Fruit fly (Drosophila melanogaster) whole organism, embryonic: ENCODE data around the gene Sdic2.

Experiments used
- Awh ChIP-seq: fragments of 200-800 bp; sonication (Bioruptor generic); IDR thresholded peaks from 2 replicates; pipeline ENCODE4, ENCODE4 v1.3.6; 2022; ENCODE audit warnings: missing biosample characterization, missing genetic modification characterization
- Bgb ChIP-seq: fragments of 200-800 bp; sonication (Bioruptor generic); IDR thresholded peaks from 2 replicates; pipeline ENCODE4 v1.3.6; 2022; ENCODE audit warnings: missing biosample characterization, missing genetic modification characterization; ENCODE audit not compliant: partially characterized antibody
- CG10654 ChIP-seq: fragments of 200-800 bp; sonication (Bioruptor generic); optimal IDR thresholded peaks from 2 replicates; lab custom pipeline; 2016; ENCODE audit warnings: missing biosample characterization, missing genetic modification characterization
- CG11093 ChIP-seq: fragments of 200-800 bp; sonication (Bioruptor generic); IDR thresholded peaks from 3 replicates; pipeline ENCODE4 v1.3.6; 2022; ENCODE audit warnings: missing biosample characterization, missing genetic modification characterization
- CG12659 ChIP-seq: fragments of 200-800 bp; sonication (Bioruptor generic); optimal IDR thresholded peaks from 3 replicates; lab custom pipeline; 2017; ENCODE audit warnings: mild to moderate bottlenecking, missing biosample characterization, missing genetic modification reagents, missing genetic modification characterization
- CG12769 ChIP-seq: fragments of 200-800 bp; sonication (Bioruptor generic); optimal IDR thresholded peaks from 2 replicates; lab custom pipeline; 2019; ENCODE audit warnings: missing biosample characterization, mild to moderate bottlenecking, missing genetic modification characterization, moderate library complexity
- CG13424 ChIP-seq: fragments of 200-800 bp; sonication (Bioruptor generic); optimal IDR thresholded peaks from 2 replicates; lab custom pipeline; 2019; ENCODE audit warnings: missing biosample characterization, mild to moderate bottlenecking, missing genetic modification characterization, moderate library complexity
- CG14441 ChIP-seq: fragments of 200-800 bp; sonication (Bioruptor generic); IDR thresholded peaks from 2 replicates; pipeline ENCODE4 v1.3.6; 2022; ENCODE audit warnings: missing biosample characterization, missing genetic modification characterization
- CG14710 ChIP-seq: fragments of 200-800 bp; sonication (Bioruptor generic); optimal IDR thresholded peaks from 3 replicates; lab custom pipeline; 2019; ENCODE audit warnings: missing biosample characterization, mild to moderate bottlenecking, missing genetic modification characterization, moderate library complexity
- CG1529 ChIP-seq: fragments of 200-800 bp; sonication (Bioruptor generic); optimal IDR thresholded peaks from 3 replicates; lab custom pipeline; 2018; ENCODE audit warnings: missing biosample characterization, missing genetic modification characterization
- CG16863 ChIP-seq: fragments of 200-800 bp; sonication (Bioruptor generic); optimal IDR thresholded peaks from 3 replicates; lab custom pipeline; 2016; ENCODE audit warnings: missing biosample characterization, missing genetic modification characterization
- CG17328 ChIP-seq: fragments of 200-800 bp; sonication (Bioruptor generic); IDR thresholded peaks from 2 replicates; pipeline ENCODE4 v1.3.6; 2022; ENCODE audit warnings: missing biosample characterization, missing genetic modification characterization
- CG2199 ChIP-seq: fragments of 200-800 bp; sonication (Bioruptor generic); IDR thresholded peaks from 3 replicates; pipeline ENCODE4 v1.3.6; 2022; ENCODE audit warnings: missing biosample characterization, missing genetic modification characterization
- CG31388 ChIP-seq: fragments of 200-800 bp; sonication (Bioruptor generic); optimal IDR thresholded peaks from 2 replicates; lab custom pipeline; 2016; ENCODE audit warnings: missing biosample characterization, missing genetic modification characterization
- CG32772 ChIP-seq: fragments of 200-800 bp; sonication (Bioruptor generic); IDR thresholded peaks from 2 replicates; pipeline ENCODE4 v1.3.6; 2022; ENCODE audit warnings: missing biosample characterization, missing genetic modification characterization
- CG33213 ChIP-seq: fragments of 200-800 bp; sonication (Bioruptor generic); optimal IDR thresholded peaks from 3 replicates; lab custom pipeline; 2016; ENCODE audit warnings: missing biosample characterization, missing genetic modification characterization
- CG33557 ChIP-seq: fragments of 200-800 bp; sonication (Bioruptor generic); optimal IDR thresholded peaks from 2 replicates; lab custom pipeline; 2019; ENCODE audit warnings: missing biosample characterization, mild to moderate bottlenecking, missing genetic modification characterization, moderate library complexity
- CG4360 ChIP-seq: fragments of 200-800 bp; sonication (Bioruptor generic); IDR thresholded peaks from 2 replicates; pipeline ENCODE4 v1.3.6; 2022; ENCODE audit warnings: missing biosample characterization, missing genetic modification characterization
- CG4404 ChIP-seq: fragments of 200-800 bp; sonication (Bioruptor generic); IDR thresholded peaks from 2 replicates; pipeline ENCODE4 v1.3.6; 2022; ENCODE audit warnings: missing biosample characterization, missing genetic modification characterization
- CG7556 ChIP-seq: fragments of 200-800 bp; sonication (Bioruptor generic); optimal IDR thresholded peaks from 2 replicates; lab custom pipeline; 2017; ENCODE audit warnings: missing biosample characterization, mild to moderate bottlenecking, missing genetic modification characterization
- CG7786 ChIP-seq: fragments of 200-800 bp; sonication (Bioruptor generic); optimal IDR thresholded peaks from 2 replicates; lab custom pipeline; 2016; ENCODE audit warnings: missing biosample characterization, missing genetic modification characterization
- CG8089 ChIP-seq: fragments of 200-800 bp; sonication (Bioruptor generic); optimal IDR thresholded peaks from 3 replicates; lab custom pipeline; 2016; ENCODE audit warnings: missing biosample characterization, missing genetic modification characterization
- GATAe ChIP-seq: fragments of 200-800 bp; sonication (Bioruptor generic); conservative IDR thresholded peaks from 2 replicates; pipeline ENCODE4 v1.3.6; 2022; ENCODE audit warnings: missing biosample characterization, missing genetic modification characterization
- Hand ChIP-seq: fragments of 200-800 bp; sonication (Bioruptor generic); optimal IDR thresholded peaks from 2 replicates; lab custom pipeline; 2017; ENCODE audit warnings: mild to moderate bottlenecking, missing biosample characterization, missing genetic modification reagents, missing genetic modification characterization
- Med ChIP-seq: fragments of 200-800 bp; sonication (Bioruptor generic); peaks from one replicate; lab custom pipeline; 2016; ENCODE audit warnings: missing biosample characterization, missing genetic modification characterization, mild to moderate bottlenecking, inconsistent platforms, moderate library complexity
- NfI ChIP-seq: fragments of 200-800 bp; sonication (Bioruptor generic); optimal IDR thresholded peaks from 3 replicates; lab custom pipeline; 2018; ENCODE audit warnings: missing biosample characterization, mild to moderate bottlenecking, missing genetic modification characterization, moderate library complexity
- Rfx ChIP-seq: fragments of 200-800 bp; sonication (Bioruptor generic); IDR thresholded peaks from 2 replicates; pipeline ENCODE4 v1.3.6; 2022; ENCODE audit warnings: missing biosample characterization, missing genetic modification characterization
- Six4 ChIP-seq: fragments of 200-800 bp; sonication (Bioruptor generic); optimal IDR thresholded peaks from 2 replicates; lab custom pipeline; 2016; ENCODE audit warnings: missing biosample characterization, missing genetic modification characterization
- Stat92E ChIP-seq, 3 experiments: fragments of >200 bp in 2 of 3; fragments of 200-800 bp in 1 of 3; sonication (Bioruptor generic) in 1 of 3; optimal IDR thresholded peaks; 2 replicates each; lab custom pipeline; 2017 to 2019; ENCODE audit warnings: missing biosample characterization in 3 of 3, missing genetic modification characterization in 3 of 3, mild to moderate bottlenecking in 1 of 3, moderate library complexity in 1 of 3
- Taf1 ChIP-seq: fragments of 200-800 bp; sonication (Bioruptor generic); IDR thresholded peaks from 2 replicates; pipeline ENCODE4 v1.3.6; 2022; ENCODE audit warnings: missing biosample characterization, missing genetic modification characterization
- Xrp1 ChIP-seq: fragments of 200-800 bp; sonication (Bioruptor generic); IDR thresholded peaks from 2 replicates; pipeline ENCODE4 v1.3.6; 2022; ENCODE audit warnings: missing biosample characterization, missing genetic modification characterization
- ac ChIP-seq: fragments of 200-800 bp; sonication (Bioruptor generic); optimal IDR thresholded peaks from 3 replicates; lab custom pipeline; 2017; ENCODE audit warnings: missing biosample characterization, mild to moderate bottlenecking, missing genetic modification characterization
- ap ChIP-seq: fragments of 200-800 bp; sonication (Bioruptor generic); IDR thresholded peaks from 2 replicates; pipeline ENCODE4 v1.3.6; 2022; ENCODE audit warnings: missing biosample characterization, missing genetic modification characterization
- caup ChIP-seq: fragments of 200-800 bp; sonication (Bioruptor generic); optimal IDR thresholded peaks from 3 replicates; lab custom pipeline; 2017; ENCODE audit warnings: missing biosample characterization, mild to moderate bottlenecking, missing genetic modification characterization, moderate library complexity; ENCODE audit not compliant: severe bottlenecking
- chif ChIP-seq, 2 experiments: fragments of 200-800 bp; sonication (Bioruptor generic); optimal IDR thresholded peaks; 3 replicates each; lab custom pipeline; 2016; ENCODE audit warnings: missing biosample characterization in 2 of 2, missing genetic modification characterization in 2 of 2
- chn ChIP-seq: fragments of 200-800 bp; sonication (Bioruptor generic); optimal IDR thresholded peaks from 2 replicates; lab custom pipeline; 2016; ENCODE audit warnings: missing biosample characterization, missing genetic modification characterization
- dmrt11E ChIP-seq: fragments of 200-800 bp; sonication (Bioruptor generic); optimal IDR thresholded peaks from 3 replicates; lab custom pipeline; 2018; ENCODE audit warnings: missing biosample characterization, mild to moderate bottlenecking, missing genetic modification characterization, moderate library complexity
- fru ChIP-seq: fragments of >200 bp; optimal IDR thresholded peaks from 2 replicates; lab custom pipeline; 2017
- gcm2 ChIP-seq: fragments of 200-800 bp; sonication (Bioruptor generic); optimal IDR thresholded peaks from 2 replicates; lab custom pipeline; 2016; ENCODE audit warnings: missing biosample characterization, missing genetic modification characterization
- grau ChIP-seq: fragments of 200-800 bp; optimal IDR thresholded peaks from 3 replicates; lab custom pipeline; 2019; ENCODE audit warnings: missing biosample characterization, mild to moderate bottlenecking, missing genetic modification characterization, moderate library complexity
- kni ChIP-seq: fragments of 200-800 bp; sonication (Bioruptor generic); optimal IDR thresholded peaks from 3 replicates; lab custom pipeline; 2017; ENCODE audit warnings: mild to moderate bottlenecking, missing biosample characterization, missing genetic modification reagents, missing genetic modification characterization
- p53 ChIP-seq: fragments of 200-800 bp; sonication (Bioruptor generic); optimal IDR thresholded peaks from 2 replicates; lab custom pipeline; 2016; ENCODE audit warnings: missing biosample characterization, missing genetic modification characterization
- pb ChIP-seq: fragments of 200-800 bp; sonication (Bioruptor generic); optimal IDR thresholded peaks from 3 replicates; lab custom pipeline; 2016; ENCODE audit warnings: missing biosample characterization, missing genetic modification characterization
- peb ChIP-seq: fragments of 200-800 bp; sonication (Bioruptor generic); IDR thresholded peaks from 2 replicates; pipeline ENCODE4 v1.3.6; 2022; ENCODE audit warnings: missing biosample characterization, missing genetic modification characterization
- sens ChIP-seq: fragments of 200-800 bp; sonication (Bioruptor generic); peaks from one replicate; lab custom pipeline; 2016; ENCODE audit warnings: missing biosample characterization, missing genetic modification characterization
- sim ChIP-seq: fragments of 200-800 bp; sonication (Bioruptor generic); IDR thresholded peaks from 2 replicates; pipeline ENCODE4 v1.3.6; 2022; ENCODE audit warnings: missing biosample characterization, missing genetic modification characterization
- sisA ChIP-seq: fragments of 200-800 bp; sonication (Bioruptor generic); IDR thresholded peaks from 2 replicates; pipeline ENCODE4 v1.3.6; 2022; ENCODE audit warnings: missing biosample characterization, missing genetic modification characterization
- tin ChIP-seq: fragments of 200-800 bp; sonication (Bioruptor generic); optimal IDR thresholded peaks from 3 replicates; lab custom pipeline; 2016; ENCODE audit warnings: missing biosample characterization, missing genetic modification characterization
- tx ChIP-seq: fragments of 200-800 bp; sonication (Bioruptor generic); optimal IDR thresholded peaks from 2 replicates; lab custom pipeline; 2016; ENCODE audit warnings: missing biosample characterization, missing genetic modification characterization
- zf30C ChIP-seq: fragments of 200-800 bp; sonication (Bioruptor generic); optimal IDR thresholded peaks from 3 replicates; lab custom pipeline; 2018; ENCODE audit warnings: missing biosample characterization, mild to moderate bottlenecking, missing genetic modification characterization
- zfh2 ChIP-seq: fragments of 200-800 bp; sonication (Bioruptor generic); optimal IDR thresholded peaks from 2 replicates; lab custom pipeline; 2016; ENCODE audit warnings: missing biosample characterization, missing genetic modification characterization

Sdic2 gene

DNA sequence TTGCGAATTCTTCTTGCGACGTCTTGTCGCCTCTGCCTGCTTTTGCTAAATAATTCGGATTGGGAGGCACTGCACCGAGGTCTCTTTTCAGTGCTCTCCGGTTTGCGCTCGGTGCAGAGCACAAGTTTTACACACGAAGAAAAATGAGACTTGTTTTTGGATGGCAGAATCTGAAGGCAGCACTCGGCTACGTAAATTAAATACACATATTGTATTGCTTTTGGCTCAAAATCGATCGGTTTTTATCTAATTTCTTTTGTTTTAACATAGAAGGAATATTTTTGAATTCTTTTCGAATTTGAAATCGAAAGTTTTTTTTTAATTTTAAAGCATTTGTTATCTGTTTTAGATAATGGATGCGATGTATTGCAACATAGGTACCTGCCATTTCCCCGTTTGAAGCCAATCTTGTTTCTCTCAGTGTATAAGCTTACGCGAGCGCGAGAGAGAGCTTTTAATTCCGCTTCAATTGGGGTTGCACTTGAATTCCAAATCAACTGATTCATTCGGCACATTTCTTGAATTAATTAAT lies 12.8 kb downstream of the Sdic2 start, which contains the start of gene AnxB10:
TSS of gene AnxB10 (minus strand) at position 51 of the 532 bp plus-strand sequence.
- no peak for TF ChIP-seq GATAe (GFP tag; lab: Robert Waterston, UW)
- no peak for TF ChIP-seq peb
- TF ChIP-seq CG33213 (GFP tag; lab: Kevin White, UChicago): no peak
- no peak for TF ChIP-seq Bgb
- TF ChIP-seq kni: no peak
- TF ChIP-seq CG4360 (GFP tag; lab: Robert Waterston, UW): no peak
- TF ChIP-seq sisA (GFP tag; lab: Robert Waterston, UW): peak; percentile 43; the same call in 1 of the 2 replicates
- peak; percentile 33 for TF ChIP-seq pb (GFP tag; lab: Kevin White, UChicago)
- TF ChIP-seq Xrp1 (GFP tag; lab: Robert Waterston, UW): peak; percentile 57; the same call in 1 of the 2 replicates
- peak; percentile 25 for TF ChIP-seq zfh2 (GFP tag; lab: Kevin White, UChicago)
- peak; percentile 93 for TF ChIP-seq sens
- TF ChIP-seq CG31388 (GFP tag; lab: Kevin White, UChicago): no peak
- TF ChIP-seq CG10654 (GFP tag; lab: Kevin White, UChicago): peak; percentile 56
- peak; percentile 44 for TF ChIP-seq chn (GFP tag; lab: Kevin White, UChicago)
- peak; percentile 55; the same call in 1 of the 2 replicates for TF ChIP-seq CG14441 (GFP tag; lab: Robert Waterston, UW)
- no peak; the same call in 1 of the 2 replicates for TF ChIP-seq sim (GFP tag; lab: Robert Waterston, UW)
- no peak for TF ChIP-seq ac
- TF ChIP-seq CG12659 (GFP tag; lab: Kevin White, UChicago): peak; percentile 46
- TF ChIP-seq Six4 (GFP tag; lab: Kevin White, UChicago): peak; percentile 61
- TF ChIP-seq CG8089 (GFP tag; lab: Kevin White, UChicago): peak; percentile 35
- TF ChIP-seq CG7556: peak; percentile 58
- TF ChIP-seq CG17328 (GFP tag; lab: Robert Waterston, UW): no peak
- TF ChIP-seq Stat92E (GFP tag; optimal IDR thresholded peaks at IDR 0.05; lab: Kevin White, UChicago): no peak
- peak; percentile 68; the same call in 1 of the 3 replicates for TF ChIP-seq CG11093 (GFP tag; lab: Robert Waterston, UW)
- TF ChIP-seq Hand (GFP tag; lab: Kevin White, UChicago): peak; percentile 7
- 0 out of 2 replicates have a peak, but pooled peaks have one; percentile 25 for TF ChIP-seq CG32772 (GFP tag; lab: Robert Waterston, UW)
- no peak for TF ChIP-seq dmrt11E (tag; lab: Kevin White, UChicago)
- no peak for TF ChIP-seq gcm2 (GFP tag; lab: Kevin White, UChicago)
- 0 out of 2 replicates have a peak, but pooled peaks have one; percentile 28 for TF ChIP-seq CG4404
- no peak for TF ChIP-seq zf30C (GFP tag; lab: Kevin White, UChicago)
- TF ChIP-seq CG13424 (tag; lab: Kevin White, UChicago): peak; percentile 72
- peak; percentile 37 for TF ChIP-seq NfI (GFP tag; lab: Kevin White, UChicago)
- TF ChIP-seq Awh (GFP tag; lab: Robert Waterston, UW): no peak
- TF ChIP-seq ap (GFP tag; lab: Robert Waterston, UW): no peak
- no peak for TF ChIP-seq CG12769 (tag; lab: Kevin White, UChicago)
- peak; percentile 54 for TF ChIP-seq tin (GFP tag; lab: Kevin White, UChicago)
- no peak for TF ChIP-seq Taf1 (GFP tag; lab: Robert Waterston, UW)
- no peak for TF ChIP-seq CG2199 (GFP tag; lab: Robert Waterston, UW)
- peak; percentile 49 for TF ChIP-seq grau (tag; lab: Kevin White, UChicago)
- TF ChIP-seq CG7786 (GFP tag; lab: Kevin White, UChicago): no peak
- TF ChIP-seq caup: peak; percentile 54
- peak; percentile 39 for TF ChIP-seq CG14710 (tag; lab: Kevin White, UChicago)
- TF ChIP-seq Med (GFP tag; lab: Kevin White, UChicago): peak; percentile 84
- peak; percentile 35 for TF ChIP-seq CG1529 (GFP tag; lab: Kevin White, UChicago)
- peak; percentile 56 for TF ChIP-seq Rfx (GFP tag; lab: Robert Waterston, UW)
- TF ChIP-seq fru (lab: Kevin White, UChicago): no peak
- TF ChIP-seq CG33557 (GFP tag; lab: Kevin White, UChicago): no peak
- TF ChIP-seq CG16863 (GFP tag; lab: Kevin White, UChicago): peak; percentile 52
- no peak for TF ChIP-seq tx (GFP tag; lab: Kevin White, UChicago)
- peak; percentile 44 to 57 for TF ChIP-seq chif (GFP tag; optimal IDR thresholded peaks at IDR 0.05; lab: Kevin White, UChicago)
- TF ChIP-seq p53 (GFP tag; lab: Kevin White, UChicago): no peak
